Fruit fly (Drosophila melanogaster) whole organism, embryonic: ENCODE measurements around the gene slp1.

Source experiments
- Ada2b ChIP-seq: fragments of 200-800 bp; sonication (Bioruptor generic); IDR thresholded peaks from 2 replicates; pipeline ENCODE4 v1.3.6; 2022; ENCODE audit warnings: missing biosample characterization, missing genetic modification characterization
- Bgb ChIP-seq: fragments of 200-800 bp; sonication (Bioruptor generic); IDR thresholded peaks from 2 replicates; pipeline ENCODE4 v1.3.6; 2022; ENCODE audit warnings: missing biosample characterization, missing genetic modification characterization; ENCODE audit not compliant: partially characterized antibody
- CG12155 ChIP-seq: fragments of 200-800 bp; sonication (Bioruptor generic); optimal IDR thresholded peaks from 3 replicates; lab custom pipeline; 2016; ENCODE audit warnings: missing biosample characterization, missing genetic modification characterization
- CG12391 ChIP-seq: fragments of 200-800 bp; sonication (Bioruptor generic); optimal IDR thresholded peaks from 3 replicates; lab custom pipeline; 2018; ENCODE audit warnings: missing biosample characterization, mild to moderate bottlenecking, missing genetic modification characterization, moderate library complexity
- CG12744 ChIP-seq: fragments of 200-800 bp; sonication (Bioruptor generic); optimal IDR thresholded peaks from 2 replicates; lab custom pipeline; 2016; ENCODE audit warnings: missing biosample characterization, missing genetic modification characterization
- CG17328 ChIP-seq: fragments of 200-800 bp; sonication (Bioruptor generic); IDR thresholded peaks from 2 replicates; pipeline ENCODE4 v1.3.6; 2022; ENCODE audit warnings: missing biosample characterization, missing genetic modification characterization
- CG18011 ChIP-seq: fragments of 200-800 bp; sonication (Bioruptor generic); optimal IDR thresholded peaks from 2 replicates; lab custom pipeline; 2017; ENCODE audit warnings: missing biosample characterization, missing genetic modification characterization, mild to moderate bottlenecking, moderate library complexity, missing genotype
- CG1832 ChIP-seq: fragments of 200-800 bp; sonication (Bioruptor generic); optimal IDR thresholded peaks from 2 replicates; lab custom pipeline; 2017; ENCODE audit warnings: missing biosample characterization, mild to moderate bottlenecking, missing genetic modification characterization, inconsistent platforms
- CG18599 ChIP-seq: fragments of 200-800 bp; sonication (Bioruptor generic); optimal IDR thresholded peaks from 3 replicates; lab custom pipeline; 2017; ENCODE audit warnings: missing biosample characterization, missing genetic modification characterization, mild to moderate bottlenecking, moderate library complexity, missing genetic modification reagents
- CG2678 ChIP-seq: fragments of 200-800 bp; sonication (Bioruptor generic); optimal IDR thresholded peaks from 3 replicates; lab custom pipeline; 2019; ENCODE audit warnings: missing biosample characterization, mild to moderate bottlenecking, missing genetic modification characterization, moderate library complexity
- CG30020 ChIP-seq: fragments of 200-800 bp; optimal IDR thresholded peaks from 2 replicates; lab custom pipeline; 2019; ENCODE audit warnings: missing biosample characterization, mild to moderate bottlenecking, missing genetic modification characterization, moderate library complexity
- CG33557 ChIP-seq: fragments of 200-800 bp; sonication (Bioruptor generic); optimal IDR thresholded peaks from 2 replicates; lab custom pipeline; 2019; ENCODE audit warnings: missing biosample characterization, mild to moderate bottlenecking, missing genetic modification characterization, moderate library complexity
- CG34422 ChIP-seq: fragments of 200-800 bp; sonication (Bioruptor generic); IDR thresholded peaks from 3 replicates; pipeline ENCODE4 v1.3.6; 2022; ENCODE audit warnings: missing biosample characterization, missing genetic modification characterization
- CG42726 ChIP-seq: fragments of 200-800 bp; sonication (Bioruptor generic); IDR thresholded peaks from 2 replicates; pipeline ENCODE4 v1.3.6; 2022; ENCODE audit warnings: missing biosample characterization, missing genetic modification characterization; ENCODE audit not compliant: partially characterized antibody
- CG4360 ChIP-seq: fragments of 200-800 bp; sonication (Bioruptor generic); IDR thresholded peaks from 2 replicates; pipeline ENCODE4 v1.3.6; 2022; ENCODE audit warnings: missing biosample characterization, missing genetic modification characterization
- CG4617 ChIP-seq: fragments of 200-800 bp; sonication (Bioruptor generic); optimal IDR thresholded peaks from 3 replicates; lab custom pipeline; 2016; ENCODE audit warnings: missing biosample characterization, missing genetic modification characterization, borderline replicate concordance
- CG6854 ChIP-seq: fragments of 200-800 bp; sonication (Bioruptor generic); optimal IDR thresholded peaks from 3 replicates; lab custom pipeline; 2017; ENCODE audit warnings: missing biosample characterization, mild to moderate bottlenecking, missing genetic modification characterization
- CG7745 ChIP-seq: fragments of 200-800 bp; sonication (Bioruptor generic); optimal IDR thresholded peaks from 2 replicates; lab custom pipeline; 2018; ENCODE audit warnings: missing biosample characterization, mild to moderate bottlenecking, missing genetic modification characterization, moderate library complexity
- CG8281 ChIP-seq: fragments of 200-800 bp; sonication (Bioruptor generic); optimal IDR thresholded peaks from 2 replicates; lab custom pipeline; 2018; ENCODE audit warnings: missing biosample characterization, mild to moderate bottlenecking, missing genetic modification characterization, moderate library complexity
- CG8290 ChIP-seq, 3 experiments: fragments of 200-800 bp; sonication (Bioruptor generic); optimal IDR thresholded peaks; 2 replicates each; lab custom pipeline; 2016 to 2019; ENCODE audit warnings: missing biosample characterization in 3 of 3, missing genetic modification characterization in 3 of 3, mild to moderate bottlenecking in 2 of 3, moderate library complexity in 1 of 3
- CG9932 ChIP-seq: fragments of 200-800 bp; sonication (Bioruptor generic); IDR thresholded peaks from 2 replicates; pipeline ENCODE4 v1.3.6; 2022; ENCODE audit warnings: missing biosample characterization, missing genetic modification characterization
- Drgx ChIP-seq: fragments of 200-800 bp; sonication (Bioruptor generic); IDR thresholded peaks from 2 replicates; pipeline ENCODE4 v1.3.6; 2022; ENCODE audit warnings: missing biosample characterization, missing genetic modification characterization
- H15 ChIP-seq: fragments of 200-800 bp; sonication (Bioruptor generic); IDR thresholded peaks from 3 replicates; pipeline ENCODE4 v1.3.6; 2022; ENCODE audit warnings: missing biosample characterization, missing genetic modification characterization
- H2.0 ChIP-seq: fragments of 200-800 bp; sonication (Bioruptor generic); IDR thresholded peaks from 2 replicates; pipeline ENCODE4 v1.3.6; 2022; ENCODE audit warnings: missing biosample characterization, missing genetic modification characterization
- HLH4C ChIP-seq: fragments of 200-800 bp; sonication (Bioruptor generic); IDR thresholded peaks from 3 replicates; pipeline ENCODE4 v1.3.6; 2022; ENCODE audit warnings: missing biosample characterization, missing genetic modification characterization; ENCODE audit not compliant: partially characterized antibody
- Hr3 ChIP-seq: fragments of 200-800 bp; sonication (Bioruptor generic); optimal IDR thresholded peaks from 3 replicates; lab custom pipeline; 2016; ENCODE audit warnings: missing biosample characterization, missing genetic modification characterization
- Rfx ChIP-seq: fragments of 200-800 bp; sonication (Bioruptor generic); IDR thresholded peaks from 2 replicates; pipeline ENCODE4 v1.3.6; 2022; ENCODE audit warnings: missing biosample characterization, missing genetic modification characterization
- amos ChIP-seq: fragments of 200-800 bp; sonication (Bioruptor generic); IDR thresholded peaks from 2 replicates; pipeline ENCODE4 v1.3.6; 2022; ENCODE audit warnings: missing biosample characterization, missing genetic modification characterization; ENCODE audit not compliant: partially characterized antibody
- btn ChIP-seq: fragments of 200-800 bp; sonication (Bioruptor generic); optimal IDR thresholded peaks from 2 replicates; lab custom pipeline; 2016; ENCODE audit warnings: missing biosample characterization, missing genetic modification characterization
- cato ChIP-seq: fragments of 200-800 bp; sonication (Bioruptor generic); optimal IDR thresholded peaks from 2 replicates; lab custom pipeline; 2016; ENCODE audit warnings: missing biosample characterization, missing genetic modification characterization, borderline replicate concordance
- chinmo ChIP-seq: fragments of 200-800 bp; sonication (Bioruptor generic); IDR thresholded peaks from 4 replicates; pipeline ENCODE4 v1.3.6; 2022; ENCODE audit warnings: missing biosample characterization, missing genetic modification characterization; ENCODE audit not compliant: partially characterized antibody
- ewg ChIP-seq: fragments of 200-800 bp; sonication (Bioruptor generic); optimal IDR thresholded peaks from 3 replicates; lab custom pipeline; 2017; ENCODE audit warnings: mild to moderate bottlenecking, missing biosample characterization, missing genetic modification reagents, missing genetic modification characterization
- exex ChIP-seq: fragments of 200-800 bp; sonication (Bioruptor generic); optimal IDR thresholded peaks from 4 replicates; lab custom pipeline; 2018; ENCODE audit warnings: missing biosample characterization, mild to moderate bottlenecking, missing genetic modification characterization, moderate library complexity
- fd64A ChIP-seq: fragments of 200-800 bp; sonication (Bioruptor generic); optimal IDR thresholded peaks from 3 replicates; lab custom pipeline; 2018; ENCODE audit warnings: missing biosample characterization, mild to moderate bottlenecking, missing genetic modification characterization
- fu2 ChIP-seq: fragments of 200-800 bp; sonication (Bioruptor generic); optimal IDR thresholded peaks from 2 replicates; lab custom pipeline; 2016; ENCODE audit warnings: missing biosample characterization, missing genetic modification characterization
- hbn ChIP-seq: fragments of 200-800 bp; sonication (Bioruptor generic); IDR thresholded peaks from 2 replicates; pipeline ENCODE4 v1.3.6; 2022; ENCODE audit warnings: missing biosample characterization, missing genetic modification characterization; ENCODE audit not compliant: partially characterized antibody
- her ChIP-seq: fragments of 200-800 bp; sonication (Bioruptor generic); optimal IDR thresholded peaks from 2 replicates; lab custom pipeline; 2016; ENCODE audit warnings: missing biosample characterization, missing genetic modification characterization
- mirr ChIP-seq: fragments of 200-800 bp; sonication (Bioruptor generic); optimal IDR thresholded peaks from 3 replicates; lab custom pipeline; 2018; ENCODE audit warnings: missing biosample characterization, mild to moderate bottlenecking, missing genetic modification characterization
- nerfin-1 ChIP-seq: fragments of 200-800 bp; sonication (Bioruptor generic); optimal IDR thresholded peaks from 3 replicates; lab custom pipeline; 2019; ENCODE audit warnings: missing biosample characterization, mild to moderate bottlenecking, missing genetic modification characterization, moderate library complexity
- pb ChIP-seq: fragments of 200-800 bp; sonication (Bioruptor generic); optimal IDR thresholded peaks from 3 replicates; lab custom pipeline; 2016; ENCODE audit warnings: missing biosample characterization, missing genetic modification characterization
- prd ChIP-seq, 3 experiments: fragments of >200 bp in 2 of 3; fragments of 200-800 bp in 1 of 3; sonication (Bioruptor generic) in 1 of 3; optimal IDR thresholded peaks in 2 of 3; IDR thresholded peaks in 1 of 3; 2 replicates in 2 of 3; 3 replicates in 1 of 3; pipeline versions ENCODE4 v1.3.6 to Lab custom; 2017 to 2022; ENCODE audit warnings: missing biosample characterization in 1 of 3, missing genetic modification characterization in 1 of 3
- shn ChIP-seq: fragments of 200-800 bp; sonication (Bioruptor generic); optimal IDR thresholded peaks from 3 replicates; lab custom pipeline; 2016; ENCODE audit warnings: missing biosample characterization, missing genetic modification characterization
- sob ChIP-seq: fragments of 200-800 bp; sonication (Bioruptor generic); IDR thresholded peaks from 2 replicates; pipeline ENCODE4 v1.3.6; 2022; ENCODE audit warnings: missing biosample characterization, missing genetic modification characterization
- ssp ChIP-seq: fragments of 200-800 bp; sonication (Bioruptor generic); IDR thresholded peaks from 2 replicates; pipeline ENCODE4 v1.3.6; 2022; ENCODE audit warnings: missing biosample characterization, missing genetic modification characterization
- stwl ChIP-seq: fragments of 200-800 bp; sonication (Bioruptor generic); optimal IDR thresholded peaks from 3 replicates; lab custom pipeline; 2018; ENCODE audit warnings: missing biosample characterization, mild to moderate bottlenecking, missing genetic modification characterization, moderate library complexity
- twi ChIP-seq: fragments of 200-800 bp; optimal IDR thresholded peaks from 2 replicates; lab custom pipeline; 2019; ENCODE audit warnings: missing biosample characterization, mild to moderate bottlenecking, missing genetic modification characterization, moderate library complexity
- unpg ChIP-seq: fragments of 200-800 bp; sonication (Bioruptor generic); optimal IDR thresholded peaks from 3 replicates; lab custom pipeline; 2018; ENCODE audit warnings: missing biosample characterization, mild to moderate bottlenecking, missing genetic modification characterization, moderate library complexity
- yki ChIP-seq: fragments of >200 bp; optimal IDR thresholded peaks from 3 replicates; lab custom pipeline; 2018
- zfh1 ChIP-seq: fragments of 200-800 bp; sonication (Bioruptor generic); IDR thresholded peaks from 3 replicates; pipeline ENCODE4 v1.3.6; 2022; ENCODE audit warnings: missing biosample characterization, missing genetic modification characterization

Gene slp1

DNA sequence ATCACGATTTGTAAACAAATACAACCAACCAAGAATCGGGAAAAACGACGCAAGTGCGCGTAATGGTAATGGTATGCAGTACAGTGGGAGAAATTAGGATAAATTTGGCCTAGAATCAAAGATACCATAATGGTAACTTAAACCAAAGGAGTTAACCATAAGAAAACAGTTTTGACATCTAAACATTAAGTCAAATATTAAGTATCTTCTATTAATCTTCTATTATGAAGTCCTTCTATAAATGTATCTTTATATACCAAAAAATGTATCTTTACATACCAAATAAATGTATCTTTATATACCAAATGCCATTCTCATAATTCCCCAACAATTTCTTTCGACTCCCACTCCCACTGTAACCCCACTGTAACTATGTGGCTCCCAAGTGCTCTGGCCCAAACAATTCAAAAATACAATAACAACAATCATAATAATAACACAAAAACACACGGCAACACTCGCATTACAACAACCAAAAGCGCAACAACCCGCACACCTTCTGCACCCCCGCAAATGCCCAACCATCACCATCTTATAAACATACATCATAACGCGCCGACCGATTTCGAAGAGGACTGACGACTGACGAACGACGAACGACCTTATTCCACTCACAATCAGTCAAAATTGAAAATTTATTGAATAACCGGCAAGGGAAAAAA is 30.2 kb downstream of the slp1 start (continued):
- peak; percentile 72 for TF ChIP-seq CG4360 (GFP tag; lab: Robert Waterston, UW)
- TF ChIP-seq CG18011 = no peak
- TF ChIP-seq Ada2b (GFP tag; lab: Robert Waterston, UW) = no peak
- TF ChIP-seq CG18599 (GFP tag; lab: Kevin White, UChicago) = no peak
- TF ChIP-seq CG12391 = peak; percentile 42
- no peak for TF ChIP-seq prd (optimal IDR thresholded peaks at IDR 0.05; lab: Kevin White, UChicago)
- no peak for TF ChIP-seq prd (GFP tag; IDR thresholded peaks at IDR 0.05; lab: Robert Waterston, UW)
- TF ChIP-seq CG2678 (tag; lab: Kevin White, UChicago) = peak; percentile 33
- TF ChIP-seq mirr (GFP tag; lab: Kevin White, UChicago) = no peak
- TF ChIP-seq H15 = no peak
- no peak for TF ChIP-seq hbn (GFP tag; lab: Robert Waterston, UW)
- TF ChIP-seq Bgb (GFP tag; lab: Robert Waterston, UW) = no peak
- no peak for TF ChIP-seq CG6854
- no peak for TF ChIP-seq HLH4C (GFP tag; lab: Robert Waterston, UW)
- no peak for TF ChIP-seq sob (GFP tag; lab: Robert Waterston, UW)
- no peak for TF ChIP-seq CG9932 (GFP tag; lab: Robert Waterston, UW)
- TF ChIP-seq zfh1 (GFP tag; lab: Robert Waterston, UW) = no peak
- no peak for TF ChIP-seq CG1832
- no peak for TF ChIP-seq ssp (GFP tag; lab: Robert Waterston, UW)
- no peak for TF ChIP-seq CG12744 (GFP tag; lab: Kevin White, UChicago)
- TF ChIP-seq CG33557 (GFP tag; lab: Kevin White, UChicago) = peak; percentile 2
- TF ChIP-seq fd64A (GFP tag; lab: Kevin White, UChicago) = no peak
- TF ChIP-seq fu2 = no peak
- no peak for TF ChIP-seq CG42726 (GFP tag; lab: Robert Waterston, UW)
- TF ChIP-seq CG8290 (GFP tag; optimal IDR thresholded peaks at IDR 0.05; lab: Kevin White, UChicago) = no peak
- no peak for TF ChIP-seq CG8290 (tag; optimal IDR thresholded peaks at IDR 0.05; lab: Kevin White, UChicago)
- no peak for TF ChIP-seq shn (GFP tag; lab: Kevin White, UChicago)
- no peak for TF ChIP-seq cato (GFP tag; lab: Kevin White, UChicago)
- no peak for TF ChIP-seq CG7745 (tag; lab: Kevin White, UChicago)
- TF ChIP-seq CG12155 = no peak
- TF ChIP-seq CG4617 (GFP tag; lab: Kevin White, UChicago) = no peak
- TF ChIP-seq Drgx (GFP tag; lab: Robert Waterston, UW) = no peak
- TF ChIP-seq yki (lab: Kevin White, UChicago) = no peak
- TF ChIP-seq stwl (tag; lab: Kevin White, UChicago) = no peak
- TF ChIP-seq unpg (GFP tag; lab: Kevin White, UChicago) = peak; percentile 41
- peak; percentile 2 for TF ChIP-seq Hr3 (GFP tag; lab: Kevin White, UChicago)
- TF ChIP-seq Rfx (GFP tag; lab: Robert Waterston, UW) = no peak
- TF ChIP-seq amos (GFP tag; lab: Robert Waterston, UW) = no peak
- TF ChIP-seq her (GFP tag; lab: Kevin White, UChicago) = no peak
- TF ChIP-seq CG30020 (tag; lab: Kevin White, UChicago) = no peak
- TF ChIP-seq chinmo (GFP tag; lab: Robert Waterston, UW) = no peak
- peak; percentile 2 for TF ChIP-seq ewg (GFP tag; lab: Kevin White, UChicago)
- TF ChIP-seq CG17328 (GFP tag; lab: Robert Waterston, UW) = 0 out of 2 replicates have a peak, but pooled peaks have one; percentile 6
- TF ChIP-seq twi = no peak
- TF ChIP-seq CG8281 (tag; lab: Kevin White, UChicago) = no peak
- TF ChIP-seq pb (GFP tag; lab: Kevin White, UChicago) = no peak
- TF ChIP-seq CG34422 (GFP tag; lab: Robert Waterston, UW) = no peak
- TF ChIP-seq btn (GFP tag; lab: Kevin White, UChicago) = no peak
- no peak for TF ChIP-seq H2.0 (GFP tag; lab: Robert Waterston, UW)
- TF ChIP-seq nerfin-1 = no peak
- TF ChIP-seq exex (tag; lab: Kevin White, UChicago) = no peak
